Worm (Caenorhabditis elegans): Measurements from ENCODE around the gene T11F9.21.

T11F9.21 gene

ce11 chrV:11492456-11492855 lies at the start of gene T11F9.21:
T11F9.21 (plus strand) TSS chrV:11492756.
- no peak for TF ChIP-seq hlh-13 (GFP tag; optimal IDR thresholded peaks at IDR 0.05)
- TF ChIP-seq elt-2 (tag; optimal IDR thresholded peaks at IDR 0.05): no peak
- no peak for TF ChIP-seq unc-86 (tag; optimal IDR thresholded peaks at IDR 0.05)
- no peak for TF ChIP-seq ceh-34 (tag; optimal IDR thresholded peaks at IDR 0.05)
- no peak for TF ChIP-seq unc-42 (tag; optimal IDR thresholded peaks at IDR 0.05)
- TF ChIP-seq fax-1 (tag; optimal IDR thresholded peaks at IDR 0.05): no peak
- TF ChIP-seq pax-1 (tag; optimal IDR thresholded peaks at IDR 0.05): no peak
- no peak for TF ChIP-seq ama-1 (optimal IDR thresholded peaks at IDR 0.05)
- TF ChIP-seq ceh-14 (tag; optimal IDR thresholded peaks at IDR 0.05): no peak

- no peak for TF ChIP-seq pqm-1 (tag; optimal IDR thresholded peaks at IDR 0.05)
These were observed 49.1 kb upstream of the T11F9.21 start, which contains the start of gene F57B7.2 for ce11 chrV:11443503-11443902. F57B7.2 (minus strand) TSS chrV:11443603.

ce11 chrV:11445375-11445774 lies 47.2 kb upstream of the T11F9.21 start:
- TF ChIP-seq sdc-2 (tag; optimal IDR thresholded peaks at IDR 0.05): peak; percentile 7
- TF ChIP-seq nfya-1 (tag; optimal IDR thresholded peaks at IDR 0.05): peak; percentile 69
- TF ChIP-seq tbx-2 (tag; optimal IDR thresholded peaks at IDR 0.05): peak; percentile 39
- peak; percentile 89 for TF ChIP-seq ceh-48 (tag; optimal IDR thresholded peaks at IDR 0.05)
- TF ChIP-seq unc-42 (tag; optimal IDR thresholded peaks at IDR 0.05): peak; percentile 40
- no peak for TF ChIP-seq elt-2 (tag; optimal IDR thresholded peaks at IDR 0.05)
- peak; percentile 17 for TF ChIP-seq C08G9.2 (tag; optimal IDR thresholded peaks at IDR 0.05)
- TF ChIP-seq ceh-34 (tag; optimal IDR thresholded peaks at IDR 0.05): peak; percentile 39
- TF ChIP-seq nhr-232 (tag; optimal IDR thresholded peaks at IDR 0.05): no peak
- TF ChIP-seq F13H6.1 (tag; optimal IDR thresholded peaks at IDR 0.05): peak; percentile 28
- TF ChIP-seq ama-1 (optimal IDR thresholded peaks at IDR 0.05): no peak
- TF ChIP-seq lim-6 (tag; optimal IDR thresholded peaks at IDR 0.05): no peak
- TF ChIP-seq mec-3 (tag; optimal IDR thresholded peaks at IDR 0.05; ENCODE audit: borderline replicate concordance): no peak
- TF ChIP-seq ceh-18 (tag; optimal IDR thresholded peaks at IDR 0.05): peak; percentile 6
- no peak for TF ChIP-seq pha-2 (tag; optimal IDR thresholded peaks at IDR 0.05)
- no peak for TF ChIP-seq K02D7.2 (tag; optimal IDR thresholded peaks at IDR 0.05)
- TF ChIP-seq ref-2 (tag; optimal IDR thresholded peaks at IDR 0.05): peak; percentile 62
- TF ChIP-seq ceh-31 (tag; optimal IDR thresholded peaks at IDR 0.05): peak; percentile 51
- no peak for TF ChIP-seq npax-4 (tag; optimal IDR thresholded peaks at IDR 0.05)
- no peak for TF ChIP-seq sox-4 (tag; optimal IDR thresholded peaks at IDR 0.05)
- peak; percentile 49 for TF ChIP-seq ceh-19 (GFP tag; optimal IDR thresholded peaks at IDR 0.05)
- peak; percentile 44 for TF ChIP-seq ceh-14 (tag; optimal IDR thresholded peaks at IDR 0.05)

- TF ChIP-seq unc-42 (tag; optimal IDR thresholded peaks at IDR 0.05) (peak; percentile 85), unc-55 (GFP tag; optimal IDR thresholded peaks at IDR 0.05) (peak; percentile 36), hlh-13 (GFP tag; optimal IDR thresholded peaks at IDR 0.05) (no peak)
These were observed 46.3 kb upstream of the T11F9.21 start, which contains the start of gene mig-17 for ce11 chrV:11446297-11446696. mig-17 (plus strand) TSS chrV:11446685.

ce11 chrV:11449404-11449803 lies 43.2 kb upstream of the T11F9.21 start:
- TF ChIP-seq Y22D7AL.16 (tag; optimal IDR thresholded peaks at IDR 0.05): peak; percentile 13
- no peak for TF ChIP-seq ref-2 (tag; optimal IDR thresholded peaks at IDR 0.05)
- no peak for TF ChIP-seq K02D7.2 (tag; optimal IDR thresholded peaks at IDR 0.05)
- no peak for TF ChIP-seq C08G9.2 (tag; optimal IDR thresholded peaks at IDR 0.05)
- no peak for TF ChIP-seq sox-2 (GFP tag; IDR thresholded peaks at IDR 0.05)
- peak; percentile 6 for TF ChIP-seq pag-3 (tag; optimal IDR thresholded peaks at IDR 0.05; ENCODE audit: borderline replicate concordance)
- TF ChIP-seq unc-42 (tag; optimal IDR thresholded peaks at IDR 0.05): no peak
- TF ChIP-seq hlh-6 (tag; optimal IDR thresholded peaks at IDR 0.05): peak; percentile 46
- no peak for TF ChIP-seq odd-2 (tag; optimal IDR thresholded peaks at IDR 0.05)

ce11 chrV:11450257-11450656 lies 42.3 kb upstream of the T11F9.21 start, which contains the start of gene col-156:
col-156 (minus strand) TSS chrV:11450357.
- TF ChIP-seq unc-42 (tag; optimal IDR thresholded peaks at IDR 0.05) (no peak), pha-4 (tag; optimal IDR thresholded peaks at IDR 0.05) (no peak), unc-86 (tag; optimal IDR thresholded peaks at IDR 0.05) (no peak), K09A11.1 (tag; optimal IDR thresholded peaks at IDR 0.05; ENCODE audit: insufficient read depth) (no peak), mec-3 (tag; optimal IDR thresholded peaks at IDR 0.05; ENCODE audit: borderline replicate concordance) (no peak), fkh-10 (GFP tag; optimal IDR thresholded peaks at IDR 0.05) (no peak), tbx-7 (tag; optimal IDR thresholded peaks at IDR 0.05) (no peak), K02D7.2 (tag; optimal IDR thresholded peaks at IDR 0.05) (no peak), C38D4.7 (GFP tag; optimal IDR thresholded peaks at IDR 0.05) (no peak), rnt-1 (tag; optimal IDR thresholded peaks at IDR 0.05) (no peak), syd-9 (tag; optimal IDR thresholded peaks at IDR 0.05) (no peak), dve-1 (tag; optimal IDR thresholded peaks at IDR 0.05) (no peak), ceh-30 (tag; optimal IDR thresholded peaks at IDR 0.05) (no peak), ttx-3 (tag; optimal IDR thresholded peaks at IDR 0.05) (no peak), lin-11 (tag; optimal IDR thresholded peaks at IDR 0.05) (no peak)
